Worm (Caenorhabditis elegans) whole organism, L4 larva: ENCODE data around the gene srh-19.

Source experiments
- D1046.2 ChIP-seq: fragments of 200-800 bp; sonication (Bioruptor generic); IDR thresholded peaks from 2 replicates; pipeline ENCODE4 v1.3.6; 2022; ENCODE audit warnings: missing genetic modification characterization, missing compliant biosample characterization
- F10B5.3 ChIP-seq: sonication (generic microtip); optimal IDR thresholded peaks from 2 replicates; lab custom pipeline; 2016; ENCODE audit warnings: mild to moderate bottlenecking, missing genetic modification characterization, missing compliant biosample characterization
- F26F4.8 ChIP-seq: fragments of 200-800 bp; sonication (Bioruptor generic); conservative IDR thresholded peaks from 2 replicates; pipeline ENCODE4 v1.3.6; 2022; ENCODE audit warnings: missing genetic modification characterization, missing compliant biosample characterization
- Y105C5A.15 ChIP-seq: fragments of 200-800 bp; sonication (Bioruptor generic); IDR thresholded peaks from 2 replicates; pipeline ENCODE4 v1.3.6; 2022; ENCODE audit warnings: missing genetic modification characterization, missing compliant biosample characterization
- Y5F2A.4 ChIP-seq: fragments of 200-800 bp; sonication (Bioruptor generic); optimal IDR thresholded peaks from 2 replicates; lab custom pipeline; 2018; ENCODE audit warnings: mild to moderate bottlenecking, missing genetic modification characterization, missing compliant biosample characterization
- Y75B8A.6 ChIP-seq: fragments of 200-800 bp; sonication (Bioruptor generic); IDR thresholded peaks from 2 replicates; pipeline ENCODE4 v1.3.6; 2022; ENCODE audit warnings: missing genetic modification reagents, missing genetic modification characterization, missing compliant biosample characterization
- ZK337.2 ChIP-seq: fragments of 200-800 bp; sonication (Bioruptor generic); IDR thresholded peaks from 2 replicates; pipeline ENCODE4 v1.3.6; 2022; ENCODE audit warnings: missing genetic modification reagents, missing genetic modification characterization, missing compliant biosample characterization
- ZK546.5 ChIP-seq, 2 experiments: sonication (generic microtip); optimal IDR thresholded peaks; 2 replicates each; lab custom pipeline; 2017; ENCODE audit warnings: missing biosample characterization in 2 of 2, missing genetic modification characterization in 2 of 2
- aha-1 ChIP-seq: fragments of 150-350 bp; peaks from one replicate; lab custom pipeline; 2014; ENCODE audit warnings: missing biosample characterization, missing genetic modification characterization
- arid-1 ChIP-seq: fragments of 200-800 bp; sonication (Bioruptor generic); conservative IDR thresholded peaks from 2 replicates; pipeline ENCODE4 v1.3.6; 2022; ENCODE audit warnings: missing genetic modification reagents, missing genetic modification characterization, missing compliant biosample characterization
- ceh-28 ChIP-seq: fragments of 150-350 bp; optimal IDR thresholded peaks from 2 replicates; lab custom pipeline; 2014; ENCODE audit warnings: missing biosample characterization, missing genetic modification reagents, missing genetic modification characterization
- ceh-32 ChIP-seq: sonication (generic microtip); optimal IDR thresholded peaks from 2 replicates; lab custom pipeline; 2016; ENCODE audit warnings: mild to moderate bottlenecking, missing genetic modification characterization, missing compliant biosample characterization; ENCODE audit not compliant: poor library complexity
- ceh-44 ChIP-seq: fragments of 200-800 bp; sonication (Bioruptor generic); IDR thresholded peaks from 2 replicates; pipeline ENCODE4 v1.3.6; 2022; ENCODE audit warnings: missing genetic modification reagents, missing genetic modification characterization, missing compliant biosample characterization
- ceh-62 ChIP-seq: sonication (generic microtip); optimal IDR thresholded peaks from 2 replicates; lab custom pipeline; 2017; ENCODE audit warnings: missing biosample characterization, missing genetic modification characterization
- daf-19 ChIP-seq: fragments of 200-800 bp; sonication (Bioruptor generic); conservative IDR thresholded peaks from 2 replicates; pipeline ENCODE4 v1.3.6; 2022; ENCODE audit warnings: missing genetic modification characterization, missing compliant biosample characterization
- dmd-8 ChIP-seq: fragments of 200-800 bp; sonication (Bioruptor generic); IDR thresholded peaks from 2 replicates; pipeline ENCODE4 v1.3.6; 2022; ENCODE audit warnings: missing genetic modification characterization, missing compliant biosample characterization
- duxl-1 ChIP-seq: sonication (generic microtip); optimal IDR thresholded peaks from 2 replicates; lab custom pipeline; 2016; ENCODE audit warnings: mild to moderate bottlenecking, missing genetic modification characterization, moderate library complexity, missing compliant biosample characterization; ENCODE audit not compliant: poor library complexity
- dve-1 ChIP-seq: sonication (generic microtip); optimal IDR thresholded peaks from 2 replicates; lab custom pipeline; 2017; ENCODE audit warnings: antibody characterized with exemption, mild to moderate bottlenecking, missing genetic modification characterization, missing compliant biosample characterization; ENCODE audit not compliant: insufficient read depth
- egl-27 ChIP-seq: sonication (generic microtip); optimal IDR thresholded peaks from 3 replicates; lab custom pipeline; 2017; ENCODE audit warnings: missing biosample characterization, missing genetic modification reagents, missing genetic modification characterization
- egl-43 ChIP-seq: fragments of 200-800 bp; sonication (Bioruptor generic); IDR thresholded peaks from 2 replicates; pipeline ENCODE4 v1.3.6; 2022; ENCODE audit warnings: missing genetic modification reagents, missing genetic modification characterization, missing compliant biosample characterization
- fos-1 ChIP-seq: fragments of 150-350 bp; optimal IDR thresholded peaks from 2 replicates; lab custom pipeline; 2014; ENCODE audit warnings: missing biosample characterization, missing genetic modification characterization
- jun-1 ChIP-seq: fragments of 150-350 bp; optimal IDR thresholded peaks from 2 replicates; lab custom pipeline; 2014; ENCODE audit warnings: missing biosample characterization, missing genetic modification reagents, missing genetic modification characterization
- lim-7 ChIP-seq: fragments of 200-800 bp; sonication (Bioruptor generic); IDR thresholded peaks from 2 replicates; pipeline ENCODE4 v1.3.6; 2022; ENCODE audit warnings: missing genetic modification characterization, missing compliant biosample characterization
- lin-13 ChIP-seq: fragments of 150-350 bp; optimal IDR thresholded peaks from 2 replicates; lab custom pipeline; 2014; ENCODE audit warnings: missing biosample characterization, missing genetic modification reagents, missing genetic modification characterization
- lin-29 ChIP-seq: fragments of 200-800 bp; sonication (Bioruptor generic); IDR thresholded peaks from 2 replicates; pipeline ENCODE4 v1.3.6; 2022; ENCODE audit warnings: missing genetic modification reagents, missing genetic modification characterization, missing compliant biosample characterization
- lin-38 ChIP-seq: fragments of 200-800 bp; sonication (Bioruptor generic); IDR thresholded peaks from 2 replicates; pipeline ENCODE4 v1.3.6; 2022; ENCODE audit warnings: missing genetic modification reagents, missing genetic modification characterization, missing compliant biosample characterization
- lin-39 ChIP-seq: fragments of 150-350 bp; optimal IDR thresholded peaks from 2 replicates; lab custom pipeline; 2014; ENCODE audit warnings: missing biosample characterization, missing genetic modification reagents, missing genetic modification characterization
- lsy-2 ChIP-seq, 2 experiments: fragments of 150-350 bp in 1 of 2; sonication (generic microtip) in 1 of 2; optimal IDR thresholded peaks; 2 replicates each; lab custom pipeline; 2014 to 2017; ENCODE audit warnings: missing biosample characterization in 2 of 2, missing genetic modification characterization in 2 of 2
- madf-5 ChIP-seq, 2 experiments: fragments of 200-800 bp; sonication (Bioruptor generic); IDR thresholded peaks; 2 replicates each; pipeline ENCODE4 v1.3.6; 2022; ENCODE audit warnings: missing compliant biosample characterization in 2 of 2, missing genetic modification characterization in 2 of 2
- madf-9 ChIP-seq: fragments of 200-800 bp; sonication (Bioruptor generic); conservative IDR thresholded peaks from 2 replicates; pipeline ENCODE4 v1.3.6; 2022; ENCODE audit warnings: missing genetic modification reagents, missing genetic modification characterization, missing compliant biosample characterization
- mdt-29 ChIP-seq: fragments of 200-800 bp; sonication (Bioruptor generic); IDR thresholded peaks from 2 replicates; pipeline ENCODE4 v1.3.6; 2022; ENCODE audit warnings: missing genetic modification reagents, missing genetic modification characterization, missing compliant biosample characterization
- mep-1 ChIP-seq: fragments of 150-350 bp; sonication (generic microtip); optimal IDR thresholded peaks from 3 replicates; lab custom pipeline; 2014; ENCODE audit warnings: missing biosample characterization, missing genetic modification characterization
- mxl-2 ChIP-seq: fragments of 200-800 bp; sonication (Bioruptor generic); conservative IDR thresholded peaks from 2 replicates; pipeline ENCODE4 v1.3.6; 2022; ENCODE audit warnings: missing genetic modification reagents, missing genetic modification characterization, missing compliant biosample characterization
- mxl-3 ChIP-seq: fragments of 200-800 bp; sonication (Bioruptor generic); optimal IDR thresholded peaks from 2 replicates; lab custom pipeline; 2018; ENCODE audit warnings: mild to moderate bottlenecking, missing genetic modification characterization, missing compliant biosample characterization
- nhr-10 ChIP-seq: fragments of 150-350 bp; optimal IDR thresholded peaks from 2 replicates; lab custom pipeline; 2014; ENCODE audit warnings: missing biosample characterization, missing genetic modification characterization
- nhr-25 ChIP-seq: sonication (generic microtip); optimal IDR thresholded peaks from 2 replicates; lab custom pipeline; 2017; ENCODE audit warnings: missing genetic modification characterization, mild to moderate bottlenecking, missing compliant biosample characterization, antibody characterized with exemption, moderate library complexity, borderline replicate concordance; ENCODE audit not compliant: insufficient read depth
- nhr-48 ChIP-seq: sonication (generic microtip); optimal IDR thresholded peaks from 2 replicates; lab custom pipeline; 2016; ENCODE audit warnings: mild to moderate bottlenecking, missing genetic modification characterization, missing compliant biosample characterization
- nhr-6 ChIP-seq: fragments of 150-350 bp; optimal IDR thresholded peaks from 2 replicates; lab custom pipeline; 2014; ENCODE audit warnings: missing biosample characterization, missing genetic modification characterization
- pqm-1 ChIP-seq: sonication (generic microtip); optimal IDR thresholded peaks from 2 replicates; lab custom pipeline; 2017; ENCODE audit warnings: missing biosample characterization, missing genetic modification characterization
- rbr-2 ChIP-seq: sonication (generic microtip); optimal IDR thresholded peaks from 2 replicates; lab custom pipeline; 2016; ENCODE audit warnings: missing genotype, missing genetic modification characterization, missing compliant biosample characterization
- set-16 ChIP-seq: fragments of 200-800 bp; sonication (Bioruptor generic); IDR thresholded peaks from 2 replicates; pipeline ENCODE4 v1.3.6; 2022; ENCODE audit warnings: missing genetic modification reagents, missing genetic modification characterization, missing compliant biosample characterization
- snpc-1.2 ChIP-seq: fragments of 200-800 bp; sonication (Bioruptor generic); IDR thresholded peaks from 2 replicates; pipeline ENCODE4 v1.3.6; 2022; ENCODE audit warnings: missing genetic modification reagents, missing genetic modification characterization, missing compliant biosample characterization
- spr-1 ChIP-seq: sonication (generic microtip); optimal IDR thresholded peaks from 2 replicates; lab custom pipeline; 2016; ENCODE audit warnings: mild to moderate bottlenecking, missing genetic modification characterization, missing compliant biosample characterization
- spr-3 ChIP-seq: fragments of 200-800 bp; sonication (Bioruptor generic); optimal IDR thresholded peaks from 2 replicates; lab custom pipeline; 2018; ENCODE audit warnings: mild to moderate bottlenecking, missing genetic modification characterization, missing compliant biosample characterization
- tag-97 ChIP-seq: fragments of 200-800 bp; sonication (Bioruptor generic); IDR thresholded peaks from 2 replicates; pipeline ENCODE4 v1.3.6; 2022; ENCODE audit warnings: missing genetic modification characterization, missing compliant biosample characterization
- zfp-3 ChIP-seq: fragments of 200-800 bp; sonication (Bioruptor generic); conservative IDR thresholded peaks from 2 replicates; pipeline ENCODE4 v1.3.6; 2022; ENCODE audit warnings: missing genetic modification reagents, missing genetic modification characterization, missing compliant biosample characterization
- zip-11 ChIP-seq: fragments of 200-800 bp; sonication (Bioruptor generic); IDR thresholded peaks from 2 replicates; pipeline ENCODE4 v1.3.6; 2022; ENCODE audit warnings: missing genetic modification characterization, missing compliant biosample characterization
- zip-2 ChIP-seq: fragments of 150-350 bp; optimal IDR thresholded peaks from 2 replicates; lab custom pipeline; 2014; ENCODE audit warnings: missing biosample characterization, missing genetic modification characterization
- ztf-11 ChIP-seq: fragments of 150-350 bp; optimal IDR thresholded peaks from 2 replicates; lab custom pipeline; 2014; ENCODE audit warnings: missing biosample characterization, missing genetic modification characterization
- ztf-7 ChIP-seq: fragments of 150-350 bp; optimal IDR thresholded peaks from 2 replicates; lab custom pipeline; 2014; ENCODE audit warnings: missing biosample characterization, missing genetic modification characterization

The srh-19 gene

DNA sequence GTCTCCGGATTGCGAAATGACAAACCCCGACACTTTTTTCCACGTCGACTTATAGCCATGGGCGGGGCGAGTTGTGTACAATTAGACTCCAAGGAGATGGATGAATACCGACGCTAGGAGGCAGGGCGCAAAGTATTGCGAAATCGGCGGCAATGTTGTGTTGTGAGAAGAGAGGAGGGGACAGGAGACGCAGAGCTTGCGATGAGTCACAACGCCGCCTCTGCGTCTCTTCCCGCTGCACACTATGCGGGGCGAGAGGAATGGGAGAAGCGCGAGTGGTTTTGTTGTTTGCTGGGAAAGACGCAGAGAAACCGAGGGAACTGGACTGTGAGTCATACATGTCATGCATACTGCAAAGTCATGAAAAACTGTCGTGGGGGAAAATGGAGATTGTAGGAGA lies 41.4 kb downstream of the srh-19 start (continued):
- peak; percentile 93 for TF ChIP-seq mxl-3
- no peak for TF ChIP-seq tag-97 (GFP tag; lab: Robert Waterston, UW)
- TF ChIP-seq ceh-32 (tag; lab: Kevin White, UChicago): peak; percentile 10
- TF ChIP-seq F26F4.8 (GFP tag; lab: Robert Waterston, UW): no peak
- TF ChIP-seq lin-29: peak; percentile 42; the same call in 1 of the 2 replicates
- peak; percentile 94 for TF ChIP-seq set-16
- peak; percentile 95 for TF ChIP-seq nhr-6 (tag; lab: Kevin White, UChicago)
- TF ChIP-seq nhr-48 (tag; lab: Kevin White, UChicago): peak; percentile 90
- TF ChIP-seq daf-19 (GFP tag; lab: Robert Waterston, UW): no peak
- no peak for TF ChIP-seq Y5F2A.4
- peak; percentile 97 for TF ChIP-seq mep-1 (tag; lab: Kevin White, UChicago)
- TF ChIP-seq dmd-8 (GFP tag; lab: Robert Waterston, UW): peak; percentile 61; the same call in 1 of the 2 replicates
- no peak for TF ChIP-seq ZK546.5 (tag; optimal IDR thresholded peaks at IDR 0.05; lab: Kevin White, UChicago)
- TF ChIP-seq ztf-7 (tag; lab: Kevin White, UChicago): peak; percentile 73
- TF ChIP-seq egl-27 (tag; lab: Kevin White, UChicago): no peak
- peak; percentile 100 for TF ChIP-seq fos-1 (tag; lab: Kevin White, UChicago)
- TF ChIP-seq rbr-2 (tag; lab: Kevin White, UChicago): peak; percentile 93
- TF ChIP-seq ceh-44 (GFP tag; lab: Robert Waterston, UW): no peak
- TF ChIP-seq snpc-1.2: no peak
- peak; percentile 79 for TF ChIP-seq spr-1 (tag; lab: Kevin White, UChicago)
- no peak for TF ChIP-seq ceh-28
- peak; percentile 50 for TF ChIP-seq spr-3 (GFP tag; lab: Kevin White, UChicago)
- peak; percentile 96 for TF ChIP-seq jun-1 (tag; lab: Kevin White, UChicago)
- TF ChIP-seq aha-1 (tag; lab: Kevin White, UChicago): peak; percentile 99
- TF ChIP-seq madf-5 (GFP tag; IDR thresholded peaks at IDR 0.05; lab: Robert Waterston, UW): peak in 1 of 2 experiments; percentile 32; a peak in 1 of 4 replicates
- no peak for TF ChIP-seq ceh-62 (tag; lab: Kevin White, UChicago)
- TF ChIP-seq nhr-25 (tag; lab: Kevin White, UChicago): peak; percentile 88
- TF ChIP-seq lin-13 (GFP tag; lab: Kevin White, UChicago): peak; percentile 44
- TF ChIP-seq Y75B8A.6 (GFP tag; lab: Robert Waterston, UW): 0 out of 2 replicates have a peak, but pooled peaks have one; percentile 8
- TF ChIP-seq Y105C5A.15 (GFP tag; lab: Robert Waterston, UW): 0 out of 2 replicates have a peak, but pooled peaks have one; percentile 45
- 0 out of 2 replicates have a peak, but pooled peaks have one; percentile 27 for TF ChIP-seq mdt-29
- no peak for TF ChIP-seq D1046.2 (GFP tag; lab: Robert Waterston, UW)
- TF ChIP-seq ZK337.2 (GFP tag; lab: Robert Waterston, UW): no peak
- peak; percentile 99 for TF ChIP-seq zip-2 (tag; lab: Kevin White, UChicago)
- no peak for TF ChIP-seq lin-39 (tag; lab: Kevin White, UChicago)
- peak; percentile 86 for TF ChIP-seq arid-1
- peak; percentile 64 for TF ChIP-seq duxl-1 (tag; lab: Kevin White, UChicago)
- peak; percentile 28 for TF ChIP-seq pqm-1
- peak; percentile 97 for TF ChIP-seq dve-1 (tag; lab: Kevin White, UChicago)
- peak; percentile 59 for TF ChIP-seq F10B5.3 (tag; lab: Kevin White, UChicago)
- peak; percentile 89 for TF ChIP-seq egl-43 (GFP tag; lab: Robert Waterston, UW)
- TF ChIP-seq mxl-2: peak; percentile 78; the same call in 1 of the 2 replicates
- no peak for TF ChIP-seq zip-11 (GFP tag; lab: Robert Waterston, UW)
- TF ChIP-seq lsy-2 (tag; optimal IDR thresholded peaks at IDR 0.05; lab: Kevin White, UChicago): peak; percentile 63 to 82
- peak; percentile 66 for TF ChIP-seq lin-38
- peak; percentile 80 for TF ChIP-seq nhr-10 (tag; lab: Kevin White, UChicago)
- TF ChIP-seq ztf-11: no peak
- TF ChIP-seq lim-7: no peak
- 0 out of 2 replicates have a peak, but pooled peaks have one; percentile 22 for TF ChIP-seq zfp-3 (GFP tag; lab: Robert Waterston, UW)
- peak; percentile 51; the same call in 1 of the 2 replicates for TF ChIP-seq madf-9 (GFP tag; lab: Robert Waterston, UW)
